Worm (Caenorhabditis elegans) whole organism, L2 larva: ENCODE measurements around the gene ugt-48.

ENCODE experiments used
- C34F6.9 ChIP-seq: fragments of 150-350 bp; optimal IDR thresholded peaks from 2 replicates; lab custom pipeline; 2014; ENCODE audit warnings: missing biosample characterization, missing genetic modification characterization
- R02D3.7 ChIP-seq: fragments of 150-350 bp; optimal IDR thresholded peaks from 2 replicates; lab custom pipeline; 2014; ENCODE audit warnings: missing biosample characterization, missing genetic modification characterization
- Y55F3AM.14 ChIP-seq: fragments of 200-800 bp; sonication (Bioruptor generic); optimal IDR thresholded peaks from 2 replicates; lab custom pipeline; 2018; ENCODE audit warnings: mild to moderate bottlenecking, missing genetic modification characterization, missing compliant biosample characterization
- alr-1 ChIP-seq: fragments of 150-350 bp; optimal IDR thresholded peaks from 2 replicates; lab custom pipeline; 2014; ENCODE audit warnings: missing biosample characterization, missing genetic modification characterization
- ama-1 ChIP-seq: fragments of 150-350 bp; optimal IDR thresholded peaks from 2 replicates; lab custom pipeline; 2018; ENCODE audit warnings: inconsistent platforms
- ceh-82 ChIP-seq: fragments of 150-350 bp; optimal IDR thresholded peaks from 2 replicates; lab custom pipeline; 2014; ENCODE audit warnings: missing biosample characterization, missing genetic modification characterization
- crh-2 ChIP-seq: sonication (generic microtip); optimal IDR thresholded peaks from 2 replicates; lab custom pipeline; 2017; ENCODE audit warnings: missing biosample characterization, missing genetic modification characterization
- dmd-4 ChIP-seq: sonication (generic microtip); optimal IDR thresholded peaks from 2 replicates; lab custom pipeline; 2017; ENCODE audit warnings: missing biosample characterization, missing genetic modification characterization
- egl-27 ChIP-seq: sonication (generic microtip); optimal IDR thresholded peaks from 3 replicates; lab custom pipeline; 2017; ENCODE audit warnings: missing biosample characterization, missing genetic modification reagents, missing genetic modification characterization
- fos-1 ChIP-seq: fragments of 150-350 bp; optimal IDR thresholded peaks from 2 replicates; lab custom pipeline; 2014; ENCODE audit warnings: missing biosample characterization, missing genetic modification characterization
- gmeb-1 ChIP-seq: fragments of 150-350 bp; optimal IDR thresholded peaks from 2 replicates; lab custom pipeline; 2014; ENCODE audit warnings: missing biosample characterization, missing genetic modification characterization
- lin-13 ChIP-seq: fragments of 150-350 bp; optimal IDR thresholded peaks from 2 replicates; lab custom pipeline; 2014; ENCODE audit warnings: missing biosample characterization, missing genetic modification reagents, missing genetic modification characterization
- lin-39 ChIP-seq: fragments of 150-350 bp; optimal IDR thresholded peaks from 2 replicates; lab custom pipeline; 2014; ENCODE audit warnings: missing biosample characterization, missing genetic modification reagents, missing genetic modification characterization
- lsy-2 ChIP-seq, 2 experiments: fragments of 150-350 bp in 1 of 2; sonication (generic microtip) in 1 of 2; optimal IDR thresholded peaks; 2 replicates each; lab custom pipeline; 2014 to 2017; ENCODE audit warnings: missing biosample characterization in 2 of 2, missing genetic modification characterization in 2 of 2
- mab-5 ChIP-seq: fragments of 150-350 bp; optimal IDR thresholded peaks from 2 replicates; lab custom pipeline; 2014; ENCODE audit warnings: missing biosample characterization, missing genetic modification characterization
- mbf-1 ChIP-seq: sonication (generic microtip); optimal IDR thresholded peaks from 2 replicates; lab custom pipeline; 2017; ENCODE audit warnings: missing biosample characterization, missing genetic modification characterization
- nhr-10 ChIP-seq: sonication (generic microtip); optimal IDR thresholded peaks from 2 replicates; lab custom pipeline; 2017; ENCODE audit warnings: missing biosample characterization, missing genetic modification characterization
- nhr-11 ChIP-seq: fragments of 150-350 bp; optimal IDR thresholded peaks from 2 replicates; lab custom pipeline; 2014; ENCODE audit warnings: missing biosample characterization, missing genetic modification characterization
- nhr-129 ChIP-seq: fragments of 150-350 bp; optimal IDR thresholded peaks from 2 replicates; lab custom pipeline; 2014; ENCODE audit warnings: missing biosample characterization, missing genetic modification characterization
- nhr-21 ChIP-seq: fragments of 150-350 bp; optimal IDR thresholded peaks from 2 replicates; lab custom pipeline; 2014; ENCODE audit warnings: missing biosample characterization, missing genetic modification characterization
- nhr-23 ChIP-seq: fragments of 150-350 bp; optimal IDR thresholded peaks from 2 replicates; lab custom pipeline; 2014; ENCODE audit warnings: missing biosample characterization, missing genetic modification reagents, missing genetic modification characterization
- nhr-237 ChIP-seq: fragments of 150-350 bp; optimal IDR thresholded peaks from 2 replicates; lab custom pipeline; 2014; ENCODE audit warnings: missing biosample characterization, missing genetic modification characterization
- nhr-6 ChIP-seq: fragments of 150-350 bp; optimal IDR thresholded peaks from 2 replicates; lab custom pipeline; 2014; ENCODE audit warnings: missing biosample characterization, missing genetic modification characterization
- skn-1 ChIP-seq: sonication (generic microtip); optimal IDR thresholded peaks from 2 replicates; lab custom pipeline; 2017; ENCODE audit warnings: missing biosample characterization, missing genetic modification characterization
- sma-3 ChIP-seq: sonication (generic microtip); optimal IDR thresholded peaks from 2 replicates; lab custom pipeline; 2016; ENCODE audit warnings: missing genetic modification reagents, missing genetic modification characterization, missing compliant biosample characterization
- sma-9 ChIP-seq, 2 experiments: fragments of 150-350 bp in 1 of 2; sonication (generic microtip) in 1 of 2; optimal IDR thresholded peaks; 2 replicates each; lab custom pipeline; 2014 to 2016; ENCODE audit warnings: missing genetic modification characterization in 2 of 2, mild to moderate bottlenecking in 1 of 2, missing biosample characterization in 1 of 2, missing compliant biosample characterization in 1 of 2, missing genetic modification reagents in 1 of 2, moderate library complexity in 1 of 2
- snpc-4 ChIP-seq: fragments of 150-350 bp; optimal IDR thresholded peaks from 2 replicates; lab custom pipeline; 2014; ENCODE audit warnings: missing biosample characterization, missing genetic modification characterization
- unc-39 ChIP-seq: fragments of 150-350 bp; optimal IDR thresholded peaks from 2 replicates; lab custom pipeline; 2014; ENCODE audit warnings: missing biosample characterization, missing genetic modification characterization
- unc-55 ChIP-seq: fragments of 150-350 bp; sonication (generic microtip); optimal IDR thresholded peaks from 3 replicates; lab custom pipeline; 2014; ENCODE audit warnings: missing biosample characterization, missing genetic modification reagents, missing genetic modification characterization
- zag-1 ChIP-seq: fragments of 150-350 bp; optimal IDR thresholded peaks from 2 replicates; lab custom pipeline; 2014; ENCODE audit warnings: missing biosample characterization, missing genetic modification characterization
- ztf-11 ChIP-seq: sonication (generic microtip); optimal IDR thresholded peaks from 2 replicates; lab custom pipeline; 2017; ENCODE audit warnings: missing biosample characterization, missing genetic modification characterization
- ztf-4 ChIP-seq: fragments of 150-350 bp; optimal IDR thresholded peaks from 2 replicates; lab custom pipeline; 2014; ENCODE audit warnings: missing biosample characterization, missing genetic modification characterization

ugt-48 gene

DNA sequence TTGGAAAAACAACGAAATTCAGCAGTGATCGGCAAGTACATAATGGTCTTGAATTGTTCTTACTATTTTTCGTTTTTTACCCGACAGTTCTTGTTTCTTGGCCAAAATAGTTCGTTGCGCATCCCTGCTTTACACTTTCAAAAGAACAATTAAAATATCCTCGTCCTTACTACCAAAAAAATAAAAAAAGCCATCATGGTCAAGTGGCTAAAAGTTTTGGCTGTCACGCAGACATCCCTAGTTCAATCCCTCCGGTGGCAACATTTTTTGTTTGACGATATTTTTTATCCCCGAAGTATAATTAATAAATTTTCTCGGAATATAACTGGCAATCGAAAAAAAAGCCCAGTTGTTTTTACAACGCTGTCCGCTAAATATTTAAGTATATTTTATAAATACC, 44.0 kb upstream of the ugt-48 start:
- TF ChIP-seq nhr-11 (tag; lab: Kevin White, UChicago) (no peak), sma-9 (GFP tag; optimal IDR thresholded peaks at IDR 0.05; lab: Kevin White, UChicago) (no peak), sma-9 (tag; optimal IDR thresholded peaks at IDR 0.05; lab: Kevin White, UChicago) (no peak), ceh-82 (tag; lab: Kevin White, UChicago) (no peak), nhr-10 (tag; lab: Kevin White, UChicago) (no peak), crh-2 (tag; lab: Kevin White, UChicago) (no peak), alr-1 (no peak), lin-13 (GFP tag; lab: Kevin White, UChicago) (no peak), egl-27 (tag; lab: Kevin White, UChicago) (no peak), Y55F3AM.14 (no peak), snpc-4 (tag; lab: Kevin White, UChicago) (no peak), ama-1 (lab: Kevin White, UChicago) (no peak), mbf-1 (tag; lab: Kevin White, UChicago) (no peak)
- TF ChIP-seq, all 48 proteins: peak for 0

DNA sequence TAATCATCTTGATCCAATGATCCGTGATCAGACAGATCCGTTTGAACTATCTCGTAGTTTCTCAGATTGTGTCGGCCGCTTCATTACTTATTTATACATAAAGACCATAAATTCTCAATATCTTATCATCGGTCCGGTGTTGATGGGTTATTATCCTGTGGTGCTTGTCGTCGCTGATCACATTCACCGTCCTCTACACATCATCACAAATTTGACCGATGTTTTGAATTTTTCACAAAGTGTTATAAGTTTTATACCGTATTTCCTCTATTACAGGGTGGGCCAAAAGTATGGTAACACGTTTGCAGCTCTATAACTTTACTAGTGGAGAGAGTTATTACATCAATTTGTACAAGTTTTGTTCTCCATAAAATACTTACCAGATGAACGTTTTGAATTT, 40.1 kb upstream of the ugt-48 start:
- TF ChIP-seq ama-1 (lab: Kevin White, UChicago), result no peak
- no peak for TF ChIP-seq nhr-129 (tag; lab: Kevin White, UChicago)
- no peak for TF ChIP-seq nhr-11 (tag; lab: Kevin White, UChicago)
- no peak for TF ChIP-seq mab-5 (tag; lab: Kevin White, UChicago)
- TF ChIP-seq crh-2 (tag; lab: Kevin White, UChicago), result no peak
- TF ChIP-seq Y55F3AM.14, result no peak
- no peak for TF ChIP-seq sma-3 (GFP tag; lab: Kevin White, UChicago)

DNA sequence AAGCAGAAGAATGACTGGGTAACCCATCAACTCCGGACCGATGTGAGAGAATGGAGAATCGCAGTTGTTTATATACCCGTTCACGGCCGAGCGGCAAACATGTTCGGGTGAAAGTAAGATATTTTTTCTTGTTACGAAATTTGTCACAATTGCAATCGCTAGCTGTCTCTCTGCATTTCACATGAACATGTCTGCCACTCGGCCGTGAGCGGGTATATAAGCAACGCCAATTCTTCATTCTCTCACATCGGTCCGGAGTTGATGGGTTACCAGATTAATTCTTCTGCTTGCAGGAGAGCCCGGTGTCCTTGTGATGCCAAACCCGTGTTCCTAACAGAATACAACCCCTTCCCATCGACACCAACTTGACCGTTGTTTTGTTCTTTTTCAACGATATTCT, 39.2 kb upstream of the ugt-48 start:
- TF ChIP-seq ztf-11 (tag; lab: Kevin White, UChicago) (no peak), lsy-2 (tag; optimal IDR thresholded peaks at IDR 0.05; lab: Kevin White, UChicago) (peak in 1 of 2 experiments; percentile 24), nhr-21 (tag; lab: Kevin White, UChicago) (peak; percentile 6), mbf-1 (tag; lab: Kevin White, UChicago) (no peak), snpc-4 (tag; lab: Kevin White, UChicago) (peak; percentile 95), nhr-129 (tag; lab: Kevin White, UChicago) (peak; percentile 90)

DNA sequence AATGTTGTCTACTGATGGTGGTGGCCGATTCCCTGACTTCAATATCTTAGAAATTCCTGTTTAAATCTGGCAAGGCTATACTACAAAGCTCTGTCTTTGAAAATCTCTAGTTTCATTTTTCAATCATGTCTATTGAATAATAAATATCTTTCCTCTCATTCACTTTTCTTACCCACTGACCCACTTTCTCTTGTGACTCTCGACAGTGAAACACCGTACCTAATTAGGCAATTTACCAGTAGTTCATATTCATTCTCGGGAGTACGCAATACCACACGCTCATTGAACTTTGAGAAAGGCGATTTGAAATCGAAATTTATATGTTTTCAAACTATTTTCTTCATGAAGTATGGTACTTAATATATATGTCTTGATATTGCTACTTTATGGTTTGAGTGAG, 37.0 kb upstream of the ugt-48 start, which contains the start of gene CD4.11:
Gene CD4.11 (plus strand): TSS at position 301 of the 400 bp plus-strand sequence.
- TF ChIP-seq nhr-129 (tag; lab: Kevin White, UChicago), result no peak
- TF ChIP-seq C34F6.9 (tag; lab: Kevin White, UChicago), result no peak
- no peak for TF ChIP-seq nhr-6 (tag; lab: Kevin White, UChicago)
- TF ChIP-seq fos-1 (tag; lab: Kevin White, UChicago), result no peak
- no peak for TF ChIP-seq ama-1 (lab: Kevin White, UChicago)

DNA sequence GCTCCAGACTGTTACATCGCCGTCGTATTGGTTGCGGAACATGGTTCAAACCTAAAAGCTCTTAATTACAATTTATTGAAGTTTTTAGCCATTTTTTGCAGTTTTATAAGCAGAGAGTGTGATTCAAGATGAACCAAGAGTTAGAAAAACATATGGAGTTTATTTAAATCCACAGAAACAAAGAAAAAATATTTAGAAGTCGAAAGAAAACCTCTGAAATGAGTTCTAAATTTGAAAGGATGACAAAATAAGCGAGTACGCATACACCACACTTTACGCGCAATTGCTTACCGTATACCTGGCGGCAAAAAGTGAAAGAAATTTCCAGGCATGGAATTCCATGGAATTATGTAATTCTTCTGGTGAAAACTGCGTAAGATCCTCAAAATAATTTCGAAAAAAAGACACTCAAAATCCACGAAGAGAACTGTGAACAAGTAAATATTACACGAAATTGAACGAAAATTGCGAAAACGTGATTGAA, 36.5 kb upstream of the ugt-48 start, which contains the start of gene pas-6:
Gene pas-6 (minus strand): TSS at position 51 of the 484 bp plus-strand sequence.
- TF ChIP-seq nhr-129 (tag; lab: Kevin White, UChicago), result peak; percentile 62
- TF ChIP-seq sma-9 (GFP tag; optimal IDR thresholded peaks at IDR 0.05; lab: Kevin White, UChicago), result no peak
- TF ChIP-seq sma-9 (tag; optimal IDR thresholded peaks at IDR 0.05; lab: Kevin White, UChicago), result no peak
- TF ChIP-seq lsy-2 (tag; optimal IDR thresholded peaks at IDR 0.05; lab: Kevin White, UChicago), result peak; percentile 88 to 98
- peak; percentile 1 for TF ChIP-seq crh-2 (tag; lab: Kevin White, UChicago)
- TF ChIP-seq unc-55 (GFP tag; lab: Kevin White, UChicago), result peak; percentile 62
- TF ChIP-seq nhr-6 (tag; lab: Kevin White, UChicago), result no peak
- peak; percentile 2 for TF ChIP-seq gmeb-1
- TF ChIP-seq lin-39 (tag; lab: Kevin White, UChicago), result no peak
- TF ChIP-seq C34F6.9 (tag; lab: Kevin White, UChicago), result peak; percentile 49
- TF ChIP-seq skn-1 (tag; lab: Kevin White, UChicago), result peak; percentile 64
- no peak for TF ChIP-seq nhr-237

DNA sequence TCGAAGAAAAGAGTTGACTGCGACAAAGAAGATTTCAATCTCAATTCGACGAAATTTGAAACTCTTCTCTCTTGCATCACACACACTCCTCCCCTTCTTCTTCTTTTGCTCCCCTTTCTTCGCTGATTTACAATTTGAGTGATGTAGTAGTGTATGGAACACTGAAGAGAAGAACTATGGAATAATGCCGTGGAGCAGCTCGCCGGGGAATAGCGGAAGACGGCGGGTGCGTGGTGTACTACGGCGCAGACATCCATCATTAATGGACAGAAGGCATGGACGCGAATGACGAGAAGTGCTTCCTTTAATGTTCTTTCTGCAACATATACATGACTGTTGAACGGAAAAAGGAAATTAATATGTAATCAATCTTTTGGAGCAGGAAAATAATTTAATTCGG, 35.0 kb upstream of the ugt-48 start:
- no peak for TF ChIP-seq lin-39 (tag; lab: Kevin White, UChicago)
- TF ChIP-seq lsy-2 (tag; optimal IDR thresholded peaks at IDR 0.05; lab: Kevin White, UChicago), result peak in 1 of 2 experiments; percentile 9
- peak; percentile 24 for TF ChIP-seq lin-13 (GFP tag; lab: Kevin White, UChicago)
- TF ChIP-seq ama-1 (lab: Kevin White, UChicago), result peak; percentile 66
- TF ChIP-seq ztf-4 (tag; lab: Kevin White, UChicago), result peak; percentile 5
- no peak for TF ChIP-seq nhr-23 (tag; lab: Kevin White, UChicago)
- no peak for TF ChIP-seq R02D3.7
- peak; percentile 16 for TF ChIP-seq unc-55 (GFP tag; lab: Kevin White, UChicago)
- no peak for TF ChIP-seq alr-1
- peak; percentile 55 for TF ChIP-seq mab-5 (tag; lab: Kevin White, UChicago)
- TF ChIP-seq snpc-4 (tag; lab: Kevin White, UChicago), result no peak
- no peak for TF ChIP-seq dmd-4
- no peak for TF ChIP-seq unc-39
- peak; percentile 57 for TF ChIP-seq zag-1 (tag; lab: Kevin White, UChicago)
- TF ChIP-seq, all 48 proteins: peak for 7
